Worm (Caenorhabditis elegans): ENCODE results near the gene nhr-173.
A peak's percentile ranks its signal among the peaks of the same experiment; 100 is the strongest.

Gene nhr-173

DNA sequence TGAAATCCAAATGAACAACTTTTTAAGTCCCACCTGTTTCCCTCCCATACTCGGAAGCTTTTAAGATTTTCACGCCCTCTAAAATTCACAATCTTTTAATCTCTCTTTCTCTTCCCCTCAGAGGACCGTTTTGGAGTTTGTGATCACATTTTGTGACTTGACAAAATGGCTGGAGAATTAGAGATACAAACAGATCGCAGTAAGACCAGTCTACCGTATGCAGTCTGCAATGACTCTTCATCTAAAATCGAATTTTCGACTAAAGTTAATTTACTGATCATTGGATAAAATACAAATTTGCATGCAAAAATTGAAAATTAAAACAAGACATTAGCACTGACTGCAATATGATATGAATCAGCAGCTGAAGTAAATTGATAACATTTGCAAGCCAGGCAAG lies 13.8 kb upstream of the nhr-173 start:
- peak; percentile 25 for TF ChIP-seq snu-23 (GFP tag; optimal IDR thresholded peaks at IDR 0.05)
- peak; percentile 66 for TF ChIP-seq lin-14 (GFP tag; optimal IDR thresholded peaks at IDR 0.05)
- TF ChIP-seq swsn-7 (tag; optimal IDR thresholded peaks at IDR 0.05): peak; percentile 29
- TF ChIP-seq grh-1 (GFP tag; IDR thresholded peaks at IDR 0.05): 0 out of 2 replicates have a peak, but pooled peaks have one; percentile 22
- TF ChIP-seq lin-39 (tag; optimal IDR thresholded peaks at IDR 0.05): no peak
- TF ChIP-seq rnt-1 (tag; optimal IDR thresholded peaks at IDR 0.05): no peak
- TF ChIP-seq nhr-71 (tag; optimal IDR thresholded peaks at IDR 0.05): peak; percentile 57
- peak; percentile 45 for TF ChIP-seq nhr-20 (tag; optimal IDR thresholded peaks at IDR 0.05)
- peak; percentile 17; the same call in 1 of the 2 replicates for TF ChIP-seq ceh-88 (GFP tag; IDR thresholded peaks at IDR 0.05)
- no peak for TF ChIP-seq C34B4.2 (tag; optimal IDR thresholded peaks at IDR 0.05)
- TF ChIP-seq fkh-8 (tag; optimal IDR thresholded peaks at IDR 0.05): peak; percentile 51
- TF ChIP-seq elt-3 (tag; optimal IDR thresholded peaks at IDR 0.05): peak in 1 of 6 experiments; percentile 39
- TF ChIP-seq blmp-1 (tag; optimal IDR thresholded peaks at IDR 0.05): peak; percentile 15
- peak in 1 of 2 experiments; percentile 66 for TF ChIP-seq lsy-2 (tag; optimal IDR thresholded peaks at IDR 0.05)
- peak; percentile 66 for TF ChIP-seq nhr-85 (tag)
- TF ChIP-seq nhr-47 (tag; optimal IDR thresholded peaks at IDR 0.05): peak; percentile 50
- peak; percentile 33 for TF ChIP-seq skn-1 (tag; optimal IDR thresholded peaks at IDR 0.05)
- no peak for TF ChIP-seq hlh-4 (tag; optimal IDR thresholded peaks at IDR 0.05)

DNA sequence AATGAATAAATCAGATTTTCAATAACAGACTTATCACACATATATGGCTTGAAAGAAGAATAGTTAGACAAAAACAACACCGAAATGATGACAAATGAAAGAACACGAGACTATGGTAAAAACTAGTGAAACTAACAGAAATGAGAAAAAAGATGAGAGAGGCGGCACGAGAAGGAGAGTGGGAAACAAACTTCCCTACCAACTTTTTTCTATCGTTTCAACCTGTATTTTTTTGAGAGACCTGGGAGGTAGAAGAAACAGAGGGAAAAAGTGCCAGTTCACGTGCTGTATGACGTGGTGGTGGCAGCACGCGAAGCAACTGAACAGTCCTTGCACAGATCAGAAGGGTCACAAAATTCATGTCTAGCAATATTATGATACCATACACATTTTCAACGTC lies 12.5 kb upstream of the nhr-173 start:
- no peak for TF ChIP-seq unc-62 (GFP tag; optimal IDR thresholded peaks at IDR 0.05)
- peak in 1 of 2 experiments; percentile 78 for TF ChIP-seq mdl-1 (tag; optimal IDR thresholded peaks at IDR 0.05)
- TF ChIP-seq egl-13 (tag; optimal IDR thresholded peaks at IDR 0.05): no peak
- no peak for TF ChIP-seq aha-1 (tag; optimal IDR thresholded peaks at IDR 0.05)
- TF ChIP-seq lin-39 (tag; optimal IDR thresholded peaks at IDR 0.05): no peak
- no peak for TF ChIP-seq C34B4.2 (tag; optimal IDR thresholded peaks at IDR 0.05)
- no peak for TF ChIP-seq unc-86 (tag; optimal IDR thresholded peaks at IDR 0.05)
- no peak for TF ChIP-seq ceh-82 (tag; optimal IDR thresholded peaks at IDR 0.05)
- TF ChIP-seq ztf-4 (tag; optimal IDR thresholded peaks at IDR 0.05): no peak
- peak; percentile 42 for TF ChIP-seq nhr-90 (tag; optimal IDR thresholded peaks at IDR 0.05; ENCODE audit: poor library complexity)
- peak; percentile 98 for TF ChIP-seq skn-1 (tag; optimal IDR thresholded peaks at IDR 0.05)
- TF ChIP-seq mef-2 (tag; optimal IDR thresholded peaks at IDR 0.05): no peak
- no peak for TF ChIP-seq C16A3.4 (tag; optimal IDR thresholded peaks at IDR 0.05)
- peak; percentile 80 for TF ChIP-seq blmp-1 (tag; optimal IDR thresholded peaks at IDR 0.05)
- no peak for TF ChIP-seq xbp-1 (tag; optimal IDR thresholded peaks at IDR 0.05)
- TF ChIP-seq lin-13 (GFP tag; optimal IDR thresholded peaks at IDR 0.05): peak; percentile 21
- TF ChIP-seq lin-14 (GFP tag; optimal IDR thresholded peaks at IDR 0.05): peak; percentile 84
- TF ChIP-seq ztf-11 (tag; optimal IDR thresholded peaks at IDR 0.05): no peak
- no peak for TF ChIP-seq lin-15B (tag; optimal IDR thresholded peaks at IDR 0.05)
- TF ChIP-seq hlh-4 (tag; optimal IDR thresholded peaks at IDR 0.05): no peak
- no peak for TF ChIP-seq alr-1 (tag; optimal IDR thresholded peaks at IDR 0.05; ENCODE audit: borderline replicate concordance)
- TF ChIP-seq ces-1 (GFP tag; optimal IDR thresholded peaks at IDR 0.05): no peak
- TF ChIP-seq dpl-1 (GFP tag; optimal IDR thresholded peaks at IDR 0.05): no peak
- TF ChIP-seq snpc-4 (tag; optimal IDR thresholded peaks at IDR 0.05): no peak
- TF ChIP-seq C04F5.9 (tag; optimal IDR thresholded peaks at IDR 0.05): no peak
- TF ChIP-seq vab-15 (tag; optimal IDR thresholded peaks at IDR 0.05): no peak
- TF ChIP-seq nhr-20 (tag; optimal IDR thresholded peaks at IDR 0.05): peak; percentile 90
- TF ChIP-seq nhr-19 (GFP tag; conservative IDR thresholded peaks at IDR 0.05): 0 out of 2 replicates have a peak, but pooled peaks have one; percentile 36
- no peak for TF ChIP-seq efl-3 (GFP tag; optimal IDR thresholded peaks at IDR 0.05)
- TF ChIP-seq jun-1 (tag; optimal IDR thresholded peaks at IDR 0.05): no peak
- TF ChIP-seq lir-3 (tag; optimal IDR thresholded peaks at IDR 0.05; ENCODE audit: poor library complexity): peak; percentile 23
- TF ChIP-seq swsn-7 (tag; optimal IDR thresholded peaks at IDR 0.05): no peak
- no peak for TF ChIP-seq fkh-8 (tag; optimal IDR thresholded peaks at IDR 0.05)
- peak; percentile 45 for TF ChIP-seq mep-1 (tag; optimal IDR thresholded peaks at IDR 0.05)
- TF ChIP-seq fkh-10 (GFP tag; optimal IDR thresholded peaks at IDR 0.05): no peak
- no peak for TF ChIP-seq ceh-8 (GFP tag; optimal IDR thresholded peaks at IDR 0.05)
- TF ChIP-seq ama-1 (optimal IDR thresholded peaks at IDR 0.05): no peak
- TF ChIP-seq dsc-1 (tag; optimal IDR thresholded peaks at IDR 0.05): no peak
- TF ChIP-seq lsy-2 (tag; optimal IDR thresholded peaks at IDR 0.05): peak; percentile 7 to 32
- TF ChIP-seq pqm-1 (tag; optimal IDR thresholded peaks at IDR 0.05): no peak
- no peak for TF ChIP-seq hlh-17 (GFP tag; optimal IDR thresholded peaks at IDR 0.05; ENCODE audit: borderline replicate concordance)
- TF ChIP-seq hpl-2 (GFP tag; optimal IDR thresholded peaks at IDR 0.05): no peak
